Fruit fly (Drosophila melanogaster): ENCODE results near the gene CG11309.

Gene CG11309

dm6 chr3L:21259257-21259656 is 45.2 kb downstream of the CG11309 start:
- no peak for TF ChIP-seq CG17801 (GFP tag; optimal IDR thresholded peaks at IDR 0.05; ENCODE audit: partially characterized antibody)

dm6 chr3L:21257731-21258130 is 46.7 kb downstream of the CG11309 start, which contains the start of gene CG43218:
Gene CG43218 (plus strand): TSS chr3L:21258020.
- TF ChIP-seq CG17801 (GFP tag; optimal IDR thresholded peaks at IDR 0.05; ENCODE audit: partially characterized antibody): no peak

- no peak for TF ChIP-seq CG17801 (GFP tag; optimal IDR thresholded peaks at IDR 0.05; ENCODE audit: partially characterized antibody)
Observed at dm6 chr3L:21256062-21257023, 48.1 kb downstream of the CG11309 start.

dm6 chr3L:21254524-21254972 is 49.9 kb downstream of the CG11309 start:
- no peak for TF ChIP-seq CG17801 (GFP tag; optimal IDR thresholded peaks at IDR 0.05; ENCODE audit: partially characterized antibody)

- TF ChIP-seq CG17801 (GFP tag; optimal IDR thresholded peaks at IDR 0.05; ENCODE audit: partially characterized antibody): no peak
Observed at dm6 chr3L:21253761-21254523, 50.5 kb downstream of the CG11309 start.

- no peak for TF ChIP-seq CG17801 (GFP tag; optimal IDR thresholded peaks at IDR 0.05; ENCODE audit: partially characterized antibody)
Observed at dm6 chr3L:21252932-21253760, 51.3 kb downstream of the CG11309 start.

dm6 chr3L:21252525-21252924 is 51.9 kb downstream of the CG11309 start:
- TF ChIP-seq CG17801 (GFP tag; optimal IDR thresholded peaks at IDR 0.05; ENCODE audit: partially characterized antibody): no peak
